Fruit fly (Drosophila melanogaster) whole organism, embryonic: ENCODE measurements around the gene CG9706.

Source experiments
- Adf1 ChIP-seq: fragments of 200-800 bp; sonication (Bioruptor generic); IDR thresholded peaks from 2 replicates; pipeline ENCODE4 v1.3.6; 2022; ENCODE audit warnings: missing biosample characterization, missing genetic modification characterization
- Blimp-1 ChIP-seq: fragments of 200-800 bp; sonication (Bioruptor generic); optimal IDR thresholded peaks from 3 replicates; lab custom pipeline; 2018; ENCODE audit warnings: missing biosample characterization, missing genetic modification characterization, mild to moderate bottlenecking, moderate library complexity, missing genetic modification reagents
- CG10321 ChIP-seq: fragments of 200-800 bp; sonication (Bioruptor generic); IDR thresholded peaks from 2 replicates; pipeline ENCODE4 v1.3.6; 2022; ENCODE audit warnings: missing biosample characterization, missing genetic modification characterization
- CG12942 ChIP-seq: fragments of 200-800 bp; sonication (Bioruptor generic); optimal IDR thresholded peaks from 3 replicates; lab custom pipeline; 2016; ENCODE audit warnings: missing biosample characterization, missing genetic modification characterization
- CG13775 ChIP-seq: fragments of 200-800 bp; sonication (Bioruptor generic); optimal IDR thresholded peaks from 3 replicates; lab custom pipeline; 2017; ENCODE audit warnings: missing biosample characterization, mild to moderate bottlenecking, missing genetic modification characterization
- CG15073 ChIP-seq: fragments of 200-800 bp; sonication (Bioruptor generic); optimal IDR thresholded peaks from 2 replicates; lab custom pipeline; 2016; ENCODE audit warnings: missing biosample characterization, missing genetic modification characterization
- CG1602 ChIP-seq: fragments of 200-800 bp; sonication (Bioruptor generic); optimal IDR thresholded peaks from 3 replicates; lab custom pipeline; 2016; ENCODE audit warnings: missing biosample characterization, missing genetic modification characterization
- CG16779 ChIP-seq: fragments of 200-800 bp; sonication (Bioruptor generic); IDR thresholded peaks from 2 replicates; pipeline ENCODE4 v1.3.6; 2022; ENCODE audit warnings: missing biosample characterization, missing genetic modification characterization
- CG16815 ChIP-seq: fragments of 200-800 bp; sonication (Bioruptor generic); optimal IDR thresholded peaks from 3 replicates; lab custom pipeline; 2017; ENCODE audit warnings: missing biosample characterization, mild to moderate bottlenecking, missing genetic modification characterization
- CG2116 ChIP-seq: fragments of 200-800 bp; sonication (Bioruptor generic); optimal IDR thresholded peaks from 3 replicates; lab custom pipeline; 2018; ENCODE audit warnings: missing biosample characterization, mild to moderate bottlenecking, missing genetic modification characterization
- CG2202 ChIP-seq: fragments of 200-800 bp; sonication (Bioruptor generic); optimal IDR thresholded peaks from 2 replicates; lab custom pipeline; 2018; ENCODE audit warnings: missing biosample characterization, mild to moderate bottlenecking, missing genetic modification characterization
- CG2712 ChIP-seq: fragments of 200-800 bp; optimal IDR thresholded peaks from 3 replicates; lab custom pipeline; 2019; ENCODE audit warnings: missing biosample characterization, mild to moderate bottlenecking, missing genetic modification characterization, moderate library complexity
- CG3838 ChIP-seq: fragments of 200-800 bp; sonication (Bioruptor generic); optimal IDR thresholded peaks from 3 replicates; lab custom pipeline; 2016; ENCODE audit warnings: missing biosample characterization, missing genetic modification characterization
- CG42726 ChIP-seq: fragments of 200-800 bp; sonication (Bioruptor generic); IDR thresholded peaks from 2 replicates; pipeline ENCODE4 v1.3.6; 2022; ENCODE audit warnings: missing biosample characterization, missing genetic modification characterization; ENCODE audit not compliant: partially characterized antibody
- CG4730 ChIP-seq: fragments of 200-800 bp; sonication (Bioruptor generic); IDR thresholded peaks from 2 replicates; pipeline ENCODE4 v1.3.6; 2022; ENCODE audit warnings: missing biosample characterization, missing genetic modification characterization
- CG6765 ChIP-seq: fragments of 200-800 bp; sonication (Bioruptor generic); optimal IDR thresholded peaks from 3 replicates; lab custom pipeline; 2017; ENCODE audit warnings: missing biosample characterization, mild to moderate bottlenecking, missing genetic modification characterization
- CG6854 ChIP-seq: fragments of 200-800 bp; sonication (Bioruptor generic); optimal IDR thresholded peaks from 3 replicates; lab custom pipeline; 2017; ENCODE audit warnings: missing biosample characterization, mild to moderate bottlenecking, missing genetic modification characterization
- CG7745 ChIP-seq: fragments of 200-800 bp; sonication (Bioruptor generic); optimal IDR thresholded peaks from 2 replicates; lab custom pipeline; 2018; ENCODE audit warnings: missing biosample characterization, mild to moderate bottlenecking, missing genetic modification characterization, moderate library complexity
- CG9797 ChIP-seq: fragments of 200-800 bp; sonication (Bioruptor generic); optimal IDR thresholded peaks from 3 replicates; lab custom pipeline; 2018; ENCODE audit warnings: missing biosample characterization, mild to moderate bottlenecking, missing genetic modification characterization
- D ChIP-seq, 2 experiments: fragments of 200-800 bp in 1 of 2; fragments of >200 bp in 1 of 2; sonication (Bioruptor generic) in 1 of 2; optimal IDR thresholded peaks; 2 replicates in 1 of 2; 3 replicates in 1 of 2; lab custom pipeline; 2017; ENCODE audit warnings: mild to moderate bottlenecking in 1 of 2, missing biosample characterization in 1 of 2, missing genetic modification characterization in 1 of 2, missing genetic modification reagents in 1 of 2
- Dip2 ChIP-seq: fragments of 200-800 bp; sonication (Bioruptor generic); IDR thresholded peaks from 2 replicates; pipeline ENCODE4 v1.3.6; 2022; ENCODE audit warnings: missing biosample characterization, missing genetic modification characterization
- Dp ChIP-seq: fragments of 200-800 bp; sonication (Bioruptor generic); optimal IDR thresholded peaks from 2 replicates; lab custom pipeline; 2018; ENCODE audit warnings: missing biosample characterization, mild to moderate bottlenecking, missing genetic modification characterization, moderate library complexity
- Drgx ChIP-seq: fragments of 200-800 bp; sonication (Bioruptor generic); IDR thresholded peaks from 2 replicates; pipeline ENCODE4 v1.3.6; 2022; ENCODE audit warnings: missing biosample characterization, missing genetic modification characterization
- E2f1 ChIP-seq: fragments of 200-800 bp; sonication (Bioruptor generic); IDR thresholded peaks from 2 replicates; pipeline ENCODE4 v1.3.6; 2022; ENCODE audit warnings: missing biosample characterization, missing genetic modification characterization
- Fer3 ChIP-seq: fragments of 200-800 bp; sonication (Bioruptor generic); optimal IDR thresholded peaks from 2 replicates; lab custom pipeline; 2018; ENCODE audit warnings: missing biosample characterization, mild to moderate bottlenecking, missing genetic modification characterization, moderate library complexity
- Gug ChIP-seq: fragments of 200-800 bp; sonication (Bioruptor generic); IDR thresholded peaks from 4 replicates; pipeline ENCODE4 v1.3.6; 2022; ENCODE audit warnings: missing biosample characterization, missing genetic modification characterization
- H15 ChIP-seq: fragments of 200-800 bp; sonication (Bioruptor generic); IDR thresholded peaks from 3 replicates; pipeline ENCODE4 v1.3.6; 2022; ENCODE audit warnings: missing biosample characterization, missing genetic modification characterization
- HLH3B ChIP-seq: fragments of 200-800 bp; sonication (Bioruptor generic); IDR thresholded peaks from 2 replicates; pipeline ENCODE4 v1.3.6; 2022; ENCODE audit warnings: missing biosample characterization, missing genetic modification characterization
- MESR4 ChIP-seq: fragments of 200-800 bp; sonication (Bioruptor generic); optimal IDR thresholded peaks from 2 replicates; lab custom pipeline; 2018; ENCODE audit warnings: missing biosample characterization, mild to moderate bottlenecking, missing genetic modification characterization, moderate library complexity
- MTF-1 ChIP-seq: fragments of 200-800 bp; sonication (Bioruptor generic); optimal IDR thresholded peaks from 2 replicates; lab custom pipeline; 2018; ENCODE audit warnings: missing biosample characterization, mild to moderate bottlenecking, missing genetic modification characterization, borderline replicate concordance
- Rfx ChIP-seq: fragments of 200-800 bp; sonication (Bioruptor generic); IDR thresholded peaks from 2 replicates; pipeline ENCODE4 v1.3.6; 2022; ENCODE audit warnings: missing biosample characterization, missing genetic modification characterization
- Rx ChIP-seq: fragments of 200-800 bp; sonication (Bioruptor generic); IDR thresholded peaks from 2 replicates; pipeline ENCODE4 v1.3.6; 2022; ENCODE audit warnings: missing biosample characterization, missing genetic modification characterization
- chinmo ChIP-seq: fragments of 200-800 bp; sonication (Bioruptor generic); IDR thresholded peaks from 4 replicates; pipeline ENCODE4 v1.3.6; 2022; ENCODE audit warnings: missing biosample characterization, missing genetic modification characterization; ENCODE audit not compliant: partially characterized antibody
- crc ChIP-seq: fragments of 200-800 bp; sonication (Bioruptor generic); optimal IDR thresholded peaks from 2 replicates; lab custom pipeline; 2016; ENCODE audit warnings: missing biosample characterization, missing genetic modification characterization
- danr ChIP-seq: fragments of 200-800 bp; sonication (Bioruptor generic); IDR thresholded peaks from 2 replicates; pipeline ENCODE4 v1.3.6; 2022; ENCODE audit warnings: missing biosample characterization, missing genetic modification characterization
- dmrt11E ChIP-seq: fragments of 200-800 bp; sonication (Bioruptor generic); optimal IDR thresholded peaks from 3 replicates; lab custom pipeline; 2018; ENCODE audit warnings: missing biosample characterization, mild to moderate bottlenecking, missing genetic modification characterization, moderate library complexity
- gsb ChIP-seq: fragments of 200-800 bp; sonication (Bioruptor generic); IDR thresholded peaks from 2 replicates; pipeline ENCODE4 v1.3.6; 2022; ENCODE audit warnings: missing biosample characterization, missing genetic modification characterization
- h ChIP-seq: fragments of >200 bp; optimal IDR thresholded peaks from 2 replicates; lab custom pipeline; 2017
- oc ChIP-seq: fragments of 200-800 bp; sonication (Bioruptor generic); optimal IDR thresholded peaks from 2 replicates; lab custom pipeline; 2018; ENCODE audit warnings: missing biosample characterization, mild to moderate bottlenecking, missing genetic modification characterization, moderate library complexity
- pb ChIP-seq: fragments of 200-800 bp; sonication (Bioruptor generic); optimal IDR thresholded peaks from 3 replicates; lab custom pipeline; 2016; ENCODE audit warnings: missing biosample characterization, missing genetic modification characterization
- pfk ChIP-seq: fragments of 200-800 bp; sonication (Bioruptor generic); optimal IDR thresholded peaks from 2 replicates; lab custom pipeline; 2018; ENCODE audit warnings: missing biosample characterization, mild to moderate bottlenecking, missing genetic modification characterization, moderate library complexity
- phol ChIP-seq: fragments of 200-800 bp; sonication (Bioruptor generic); optimal IDR thresholded peaks from 3 replicates; lab custom pipeline; 2018; ENCODE audit warnings: missing biosample characterization, mild to moderate bottlenecking, missing genetic modification characterization, moderate library complexity
- prd ChIP-seq, 3 experiments: fragments of >200 bp in 2 of 3; fragments of 200-800 bp in 1 of 3; sonication (Bioruptor generic) in 1 of 3; optimal IDR thresholded peaks in 2 of 3; IDR thresholded peaks in 1 of 3; 2 replicates in 2 of 3; 3 replicates in 1 of 3; pipeline versions ENCODE4 v1.3.6 to Lab custom; 2017 to 2022; ENCODE audit warnings: missing biosample characterization in 1 of 3, missing genetic modification characterization in 1 of 3
- sens ChIP-seq: fragments of 200-800 bp; sonication (Bioruptor generic); peaks from one replicate; lab custom pipeline; 2016; ENCODE audit warnings: missing biosample characterization, missing genetic modification characterization
- sens-2 ChIP-seq: fragments of 200-800 bp; sonication (Bioruptor generic); IDR thresholded peaks from 2 replicates; pipeline ENCODE4 v1.3.6; 2022; ENCODE audit warnings: missing biosample characterization, missing genetic modification characterization
- slbo ChIP-seq: fragments of 200-800 bp; sonication (Bioruptor generic); IDR thresholded peaks from 2 replicates; pipeline ENCODE4 v1.3.6; 2022; ENCODE audit warnings: missing biosample characterization, missing genetic modification characterization
- tup ChIP-seq: fragments of 200-800 bp; sonication (Bioruptor generic); optimal IDR thresholded peaks from 2 replicates; lab custom pipeline; 2016; ENCODE audit warnings: missing biosample characterization, mild to moderate bottlenecking, missing genetic modification characterization, moderate library complexity
- yki ChIP-seq: fragments of >200 bp; optimal IDR thresholded peaks from 3 replicates; lab custom pipeline; 2018

The CG9706 gene

dm6 chr3L:16751487-16752054 is 31.2 kb upstream of the CG9706 start:
- TF ChIP-seq CG2116 (GFP tag; lab: Kevin White, UChicago) (no peak), H15 (GFP tag; lab: Robert Waterston, UW) (no peak)

- TF ChIP-seq dmrt11E (tag; lab: Kevin White, UChicago): peak; percentile 11
- no peak for TF ChIP-seq CG3838 (GFP tag; lab: Kevin White, UChicago)
- TF ChIP-seq CG16815 (GFP tag; lab: Kevin White, UChicago): no peak
- TF ChIP-seq h (lab: Kevin White, UChicago): no peak
- TF ChIP-seq prd (optimal IDR thresholded peaks at IDR 0.05; lab: Kevin White, UChicago): no peak
- no peak for TF ChIP-seq prd (GFP tag; IDR thresholded peaks at IDR 0.05; lab: Robert Waterston, UW)
- TF ChIP-seq oc (tag; lab: Kevin White, UChicago): no peak
- TF ChIP-seq CG7745 (tag; lab: Kevin White, UChicago): no peak
- TF ChIP-seq E2f1 (GFP tag; lab: Robert Waterston, UW): no peak
- no peak for TF ChIP-seq slbo (GFP tag; lab: Robert Waterston, UW)
- TF ChIP-seq gsb (GFP tag; lab: Robert Waterston, UW): no peak
- no peak for TF ChIP-seq Blimp-1 (GFP tag; lab: Kevin White, UChicago)
- no peak for TF ChIP-seq yki (lab: Kevin White, UChicago)
- TF ChIP-seq CG12942 (GFP tag; lab: Kevin White, UChicago): no peak
- no peak for TF ChIP-seq crc (GFP tag; lab: Kevin White, UChicago)
- TF ChIP-seq Gug: no peak
- no peak for TF ChIP-seq CG13775 (GFP tag; lab: Kevin White, UChicago)
- TF ChIP-seq CG10321 (GFP tag; lab: Robert Waterston, UW): no peak
- no peak for TF ChIP-seq pb
- TF ChIP-seq tup: no peak
- peak; percentile 5 for TF ChIP-seq phol (tag; lab: Kevin White, UChicago)
- TF ChIP-seq Dip2 (GFP tag; lab: Robert Waterston, UW): no peak
- no peak for TF ChIP-seq MESR4 (GFP tag; lab: Kevin White, UChicago)
- no peak for TF ChIP-seq CG6765
- no peak for TF ChIP-seq Rx (GFP tag; lab: Robert Waterston, UW)
- TF ChIP-seq pfk (GFP tag; lab: Kevin White, UChicago): no peak
- no peak for TF ChIP-seq D (optimal IDR thresholded peaks at IDR 0.05; lab: Kevin White, UChicago)
- TF ChIP-seq D (GFP tag; optimal IDR thresholded peaks at IDR 0.05; lab: Kevin White, UChicago): peak; percentile 11
- TF ChIP-seq Fer3 (tag; lab: Kevin White, UChicago): no peak
- TF ChIP-seq MTF-1 (GFP tag; lab: Kevin White, UChicago): no peak
- TF ChIP-seq CG2202 (tag; lab: Kevin White, UChicago): no peak
- TF ChIP-seq CG42726: no peak
- no peak for TF ChIP-seq CG1602 (GFP tag; lab: Kevin White, UChicago)
- no peak for TF ChIP-seq Adf1 (GFP tag; lab: Robert Waterston, UW)
- TF ChIP-seq CG4730 (GFP tag; lab: Robert Waterston, UW): no peak
- no peak for TF ChIP-seq Dp (GFP tag; lab: Kevin White, UChicago)
- no peak for TF ChIP-seq danr (GFP tag; lab: Robert Waterston, UW)
- no peak for TF ChIP-seq HLH3B (GFP tag; lab: Robert Waterston, UW)
- peak; percentile 83 for TF ChIP-seq Drgx (GFP tag; lab: Robert Waterston, UW)
- no peak for TF ChIP-seq CG16779 (GFP tag; lab: Robert Waterston, UW)
- no peak for TF ChIP-seq CG2712 (tag; lab: Kevin White, UChicago)
- TF ChIP-seq CG15073 (GFP tag; lab: Kevin White, UChicago): no peak
- TF ChIP-seq Rfx (GFP tag; lab: Robert Waterston, UW): no peak
- no peak for TF ChIP-seq CG6854
- no peak for TF ChIP-seq CG9797 (GFP tag; lab: Kevin White, UChicago)
- no peak for TF ChIP-seq sens-2
- TF ChIP-seq chinmo (GFP tag; lab: Robert Waterston, UW): no peak
- peak; percentile 79 for TF ChIP-seq sens (GFP tag; lab: Kevin White, UChicago)
Measured at dm6 chr3L:16752402-16753096, 30.3 kb upstream of the CG9706 start.
